Worm (Caenorhabditis elegans) whole organism, L4 larva: Measurements from ENCODE around the gene Y62E10A.13.

Experiments used
- D1046.2 ChIP-seq: fragments of 200-800 bp; sonication (Bioruptor generic); IDR thresholded peaks from 2 replicates; pipeline ENCODE4 v1.3.6; 2022; ENCODE audit warnings: missing genetic modification characterization, missing compliant biosample characterization
- F44E2.7 ChIP-seq: fragments of 200-800 bp; sonication (Bioruptor generic); IDR thresholded peaks from 2 replicates; pipeline ENCODE4 v2.1.2; 2022; ENCODE audit warnings: missing genetic modification characterization, missing compliant biosample characterization
- F49E8.2 ChIP-seq: sonication (generic microtip); optimal IDR thresholded peaks from 2 replicates; lab custom pipeline; 2016; ENCODE audit warnings: missing compliant biosample characterization, mild to moderate bottlenecking, missing genetic modification characterization, borderline replicate concordance
- R02D3.7 ChIP-seq: fragments of 150-350 bp; sonication (generic microtip); optimal IDR thresholded peaks from 3 replicates; lab custom pipeline; 2014; ENCODE audit warnings: missing biosample characterization, missing genetic modification characterization
- T26A8.4 ChIP-seq: fragments of 200-800 bp; sonication (Bioruptor generic); IDR thresholded peaks from 2 replicates; pipeline ENCODE4 v1.3.6; 2022; ENCODE audit warnings: missing genetic modification characterization, missing compliant biosample characterization
- Y105C5A.15 ChIP-seq: fragments of 200-800 bp; sonication (Bioruptor generic); IDR thresholded peaks from 2 replicates; pipeline ENCODE4 v1.3.6; 2022; ENCODE audit warnings: missing genetic modification characterization, missing compliant biosample characterization
- ZK337.2 ChIP-seq: fragments of 200-800 bp; sonication (Bioruptor generic); IDR thresholded peaks from 2 replicates; pipeline ENCODE4 v1.3.6; 2022; ENCODE audit warnings: missing genetic modification reagents, missing genetic modification characterization, missing compliant biosample characterization
- ZK546.5 ChIP-seq, 2 experiments: sonication (generic microtip); optimal IDR thresholded peaks; 2 replicates each; lab custom pipeline; 2017; ENCODE audit warnings: missing biosample characterization in 2 of 2, missing genetic modification characterization in 2 of 2
- ama-1 ChIP-seq: fragments of 150-350 bp; optimal IDR thresholded peaks from 2 replicates; lab custom pipeline; 2014; ENCODE audit warnings: inconsistent platforms, mixed read lengths
- arid-1 ChIP-seq: fragments of 200-800 bp; sonication (Bioruptor generic); conservative IDR thresholded peaks from 2 replicates; pipeline ENCODE4 v1.3.6; 2022; ENCODE audit warnings: missing genetic modification reagents, missing genetic modification characterization, missing compliant biosample characterization
- attf-4 ChIP-seq: sonication (generic microtip); optimal IDR thresholded peaks from 3 replicates; lab custom pipeline; 2017; ENCODE audit warnings: missing biosample characterization, missing genetic modification characterization
- ceh-28 ChIP-seq: fragments of 150-350 bp; optimal IDR thresholded peaks from 2 replicates; lab custom pipeline; 2014; ENCODE audit warnings: missing biosample characterization, missing genetic modification reagents, missing genetic modification characterization
- ceh-44 ChIP-seq: fragments of 200-800 bp; sonication (Bioruptor generic); IDR thresholded peaks from 2 replicates; pipeline ENCODE4 v1.3.6; 2022; ENCODE audit warnings: missing genetic modification reagents, missing genetic modification characterization, missing compliant biosample characterization
- ceh-82 ChIP-seq: sonication (generic microtip); optimal IDR thresholded peaks from 2 replicates; lab custom pipeline; 2017; ENCODE audit warnings: missing biosample characterization, missing genetic modification characterization
- ces-1 ChIP-seq: fragments of 150-350 bp; sonication (generic microtip); optimal IDR thresholded peaks from 4 replicates; lab custom pipeline; 2014; ENCODE audit warnings: missing biosample characterization, missing genetic modification reagents, missing genetic modification characterization
- daf-16 ChIP-seq, 3 experiments: sonication (generic microtip); optimal IDR thresholded peaks; 2 replicates each; lab custom pipeline; 2016 to 2017; ENCODE audit warnings: missing genetic modification characterization in 3 of 3, missing genetic modification reagents in 3 of 3, mild to moderate bottlenecking in 2 of 3, missing compliant biosample characterization in 2 of 3, missing biosample characterization in 1 of 3, moderate library complexity in 1 of 3
- dpl-1 ChIP-seq: fragments of 150-350 bp; optimal IDR thresholded peaks from 2 replicates; lab custom pipeline; 2014; ENCODE audit warnings: missing biosample characterization, missing genetic modification reagents, missing genetic modification characterization
- dve-1 ChIP-seq: sonication (generic microtip); optimal IDR thresholded peaks from 2 replicates; lab custom pipeline; 2017; ENCODE audit warnings: antibody characterized with exemption, mild to moderate bottlenecking, missing genetic modification characterization, missing compliant biosample characterization; ENCODE audit not compliant: insufficient read depth
- egl-43 ChIP-seq: fragments of 200-800 bp; sonication (Bioruptor generic); IDR thresholded peaks from 2 replicates; pipeline ENCODE4 v1.3.6; 2022; ENCODE audit warnings: missing genetic modification reagents, missing genetic modification characterization, missing compliant biosample characterization
- gei-8 ChIP-seq: fragments of 200-800 bp; sonication (Bioruptor generic); optimal IDR thresholded peaks from 2 replicates; lab custom pipeline; 2018; ENCODE audit warnings: mild to moderate bottlenecking, missing genetic modification characterization, missing compliant biosample characterization
- hlh-11 ChIP-seq: fragments of 200-800 bp; sonication (Bioruptor generic); optimal IDR thresholded peaks from 2 replicates; lab custom pipeline; 2018; ENCODE audit warnings: mild to moderate bottlenecking, missing genetic modification characterization, missing compliant biosample characterization
- hlh-30 ChIP-seq: sonication (generic microtip); optimal IDR thresholded peaks from 2 replicates; lab custom pipeline; 2017; ENCODE audit warnings: antibody characterized with exemption, mild to moderate bottlenecking, missing genetic modification characterization, missing compliant biosample characterization; ENCODE audit not compliant: insufficient read depth
- hmg-1.1 ChIP-seq: fragments of 200-800 bp; sonication (Bioruptor generic); IDR thresholded peaks from 2 replicates; pipeline ENCODE4 v1.3.6; 2022; ENCODE audit warnings: missing genetic modification reagents, missing genetic modification characterization, missing compliant biosample characterization
- lin-13 ChIP-seq: fragments of 150-350 bp; optimal IDR thresholded peaks from 2 replicates; lab custom pipeline; 2014; ENCODE audit warnings: missing biosample characterization, missing genetic modification reagents, missing genetic modification characterization
- lin-38 ChIP-seq: fragments of 200-800 bp; sonication (Bioruptor generic); IDR thresholded peaks from 2 replicates; pipeline ENCODE4 v1.3.6; 2022; ENCODE audit warnings: missing genetic modification reagents, missing genetic modification characterization, missing compliant biosample characterization
- lin-39 ChIP-seq: fragments of 150-350 bp; optimal IDR thresholded peaks from 2 replicates; lab custom pipeline; 2014; ENCODE audit warnings: missing biosample characterization, missing genetic modification reagents, missing genetic modification characterization
- lir-3 ChIP-seq: sonication (generic microtip); optimal IDR thresholded peaks from 2 replicates; lab custom pipeline; 2016; ENCODE audit warnings: mild to moderate bottlenecking, missing genetic modification characterization, missing compliant biosample characterization
- lsy-2 ChIP-seq, 2 experiments: fragments of 150-350 bp in 1 of 2; sonication (generic microtip) in 1 of 2; optimal IDR thresholded peaks; 2 replicates each; lab custom pipeline; 2014 to 2017; ENCODE audit warnings: missing biosample characterization in 2 of 2, missing genetic modification characterization in 2 of 2
- madf-5 ChIP-seq, 2 experiments: fragments of 200-800 bp; sonication (Bioruptor generic); IDR thresholded peaks; 2 replicates each; pipeline ENCODE4 v1.3.6; 2022; ENCODE audit warnings: missing compliant biosample characterization in 2 of 2, missing genetic modification characterization in 2 of 2
- mdl-1 ChIP-seq, 2 experiments: fragments of 150-350 bp in 1 of 2; sonication (generic microtip) in 1 of 2; optimal IDR thresholded peaks; 2 replicates each; lab custom pipeline; 2014 to 2017; ENCODE audit warnings: missing biosample characterization in 2 of 2, missing genetic modification characterization in 2 of 2
- nhr-102 ChIP-seq: sonication (generic microtip); optimal IDR thresholded peaks from 2 replicates; lab custom pipeline; 2016; ENCODE audit warnings: mild to moderate bottlenecking, missing genetic modification characterization, moderate library complexity, missing compliant biosample characterization
- nhr-11 ChIP-seq: fragments of 150-350 bp; optimal IDR thresholded peaks from 2 replicates; lab custom pipeline; 2014; ENCODE audit warnings: missing biosample characterization, missing genetic modification characterization
- nhr-25 ChIP-seq: sonication (generic microtip); optimal IDR thresholded peaks from 2 replicates; lab custom pipeline; 2017; ENCODE audit warnings: missing genetic modification characterization, mild to moderate bottlenecking, missing compliant biosample characterization, antibody characterized with exemption, moderate library complexity, borderline replicate concordance; ENCODE audit not compliant: insufficient read depth
- nhr-48 ChIP-seq: sonication (generic microtip); optimal IDR thresholded peaks from 2 replicates; lab custom pipeline; 2016; ENCODE audit warnings: mild to moderate bottlenecking, missing genetic modification characterization, missing compliant biosample characterization
- nhr-6 ChIP-seq: fragments of 150-350 bp; optimal IDR thresholded peaks from 2 replicates; lab custom pipeline; 2014; ENCODE audit warnings: missing biosample characterization, missing genetic modification characterization
- php-3 ChIP-seq: fragments of 200-800 bp; sonication (Bioruptor generic); IDR thresholded peaks from 2 replicates; pipeline ENCODE4 v1.3.6; 2022; ENCODE audit warnings: missing genetic modification reagents, missing genetic modification characterization, missing compliant biosample characterization
- saeg-2 ChIP-seq: fragments of 200-800 bp; sonication (Bioruptor generic); IDR thresholded peaks from 2 replicates; pipeline ENCODE4 v1.3.6; 2022; ENCODE audit warnings: missing genetic modification reagents, missing genetic modification characterization, missing compliant biosample characterization
- sdz-12 ChIP-seq: fragments of 200-800 bp; sonication (Bioruptor generic); optimal IDR thresholded peaks from 2 replicates; lab custom pipeline; 2018; ENCODE audit warnings: mild to moderate bottlenecking, missing genetic modification characterization, missing compliant biosample characterization
- skn-1 ChIP-seq: fragments of 150-350 bp; optimal IDR thresholded peaks from 2 replicates; lab custom pipeline; 2014; ENCODE audit warnings: missing biosample characterization, missing genetic modification characterization
- snpc-1.2 ChIP-seq: fragments of 200-800 bp; sonication (Bioruptor generic); IDR thresholded peaks from 2 replicates; pipeline ENCODE4 v1.3.6; 2022; ENCODE audit warnings: missing genetic modification reagents, missing genetic modification characterization, missing compliant biosample characterization
- spr-1 ChIP-seq: sonication (generic microtip); optimal IDR thresholded peaks from 2 replicates; lab custom pipeline; 2016; ENCODE audit warnings: mild to moderate bottlenecking, missing genetic modification characterization, missing compliant biosample characterization
- spr-3 ChIP-seq: fragments of 200-800 bp; sonication (Bioruptor generic); optimal IDR thresholded peaks from 2 replicates; lab custom pipeline; 2018; ENCODE audit warnings: mild to moderate bottlenecking, missing genetic modification characterization, missing compliant biosample characterization
- tag-97 ChIP-seq: fragments of 200-800 bp; sonication (Bioruptor generic); IDR thresholded peaks from 2 replicates; pipeline ENCODE4 v1.3.6; 2022; ENCODE audit warnings: missing genetic modification characterization, missing compliant biosample characterization
- tra-1 ChIP-seq: fragments of 200-800 bp; sonication (Bioruptor generic); IDR thresholded peaks from 2 replicates; pipeline ENCODE4 v1.3.6; 2022; ENCODE audit warnings: missing genetic modification reagents, missing genetic modification characterization, missing compliant biosample characterization
- unc-39 ChIP-seq: sonication (generic microtip); optimal IDR thresholded peaks from 2 replicates; lab custom pipeline; 2017; ENCODE audit warnings: missing biosample characterization, missing genetic modification characterization
- unc-62 ChIP-seq, 3 experiments: fragments of 150-350 bp in 1 of 3; sonication (generic microtip); optimal IDR thresholded peaks in 2 of 3; peaks in 1 of 3; 1 replicate in 1 of 3; 2 replicates in 2 of 3; lab custom pipeline; 2014 to 2017; ENCODE audit warnings: missing biosample characterization in 3 of 3, missing genetic modification characterization in 3 of 3, missing genetic modification reagents in 3 of 3, missing genotype in 1 of 3
- vab-7 ChIP-seq: fragments of 200-800 bp; sonication (Bioruptor generic); IDR thresholded peaks from 2 replicates; pipeline ENCODE4 v1.3.6; 2022; ENCODE audit warnings: missing genetic modification reagents, missing genetic modification characterization, missing compliant biosample characterization
- zfp-3 ChIP-seq: fragments of 200-800 bp; sonication (Bioruptor generic); conservative IDR thresholded peaks from 2 replicates; pipeline ENCODE4 v1.3.6; 2022; ENCODE audit warnings: missing genetic modification reagents, missing genetic modification characterization, missing compliant biosample characterization
- zip-11 ChIP-seq: fragments of 200-800 bp; sonication (Bioruptor generic); IDR thresholded peaks from 2 replicates; pipeline ENCODE4 v1.3.6; 2022; ENCODE audit warnings: missing genetic modification characterization, missing compliant biosample characterization
- ztf-7 ChIP-seq: fragments of 150-350 bp; optimal IDR thresholded peaks from 2 replicates; lab custom pipeline; 2014; ENCODE audit warnings: missing biosample characterization, missing genetic modification characterization

Y62E10A.13 gene

ce11 chrIV:13396375-13396774 is 2.5 kb downstream of the Y62E10A.13 start (continued):
- TF ChIP-seq unc-62 (GFP tag; optimal IDR thresholded peaks at IDR 0.05 in 1 of 2; lab: Kevin White, UChicago): no peak
- no peak for TF ChIP-seq unc-62 (tag; optimal IDR thresholded peaks at IDR 0.05; lab: Kevin White, UChicago)
- no peak for TF ChIP-seq nhr-6
- no peak for TF ChIP-seq zfp-3 (GFP tag; lab: Robert Waterston, UW)
- TF ChIP-seq nhr-102 (tag; lab: Kevin White, UChicago): peak; percentile 35
- TF ChIP-seq spr-3 (GFP tag; lab: Kevin White, UChicago): no peak
- TF ChIP-seq hlh-30 (tag; lab: Kevin White, UChicago): peak; percentile 64
- TF ChIP-seq spr-1 (tag; lab: Kevin White, UChicago): no peak
- no peak for TF ChIP-seq skn-1 (tag; lab: Kevin White, UChicago)
- no peak for TF ChIP-seq zip-11 (GFP tag; lab: Robert Waterston, UW)
- TF ChIP-seq ama-1 (lab: Kevin White, UChicago): no peak
- no peak for TF ChIP-seq madf-5 (GFP tag; IDR thresholded peaks at IDR 0.05; lab: Robert Waterston, UW)
- TF ChIP-seq D1046.2 (GFP tag; lab: Robert Waterston, UW): no peak
- TF ChIP-seq daf-16 (GFP tag; optimal IDR thresholded peaks at IDR 0.05; lab: Kevin White, UChicago): no peak
- TF ChIP-seq daf-16 (tag; optimal IDR thresholded peaks at IDR 0.05; lab: Kevin White, UChicago): peak; percentile 97
- no peak for TF ChIP-seq saeg-2
- no peak for TF ChIP-seq lin-13 (GFP tag; lab: Kevin White, UChicago)
- TF ChIP-seq hmg-1.1 (GFP tag; lab: Robert Waterston, UW): no peak
- no peak for TF ChIP-seq ceh-44 (GFP tag; lab: Robert Waterston, UW)
- TF ChIP-seq lir-3 (tag; lab: Kevin White, UChicago): no peak
- no peak for TF ChIP-seq gei-8 (GFP tag; lab: Kevin White, UChicago)
- TF ChIP-seq unc-39 (tag; lab: Kevin White, UChicago): no peak
- TF ChIP-seq arid-1 (GFP tag; lab: Robert Waterston, UW): no peak
- peak; percentile 52; the same call in 1 of the 2 replicates for TF ChIP-seq php-3 (GFP tag; lab: Robert Waterston, UW)
- no peak for TF ChIP-seq F44E2.7 (GFP tag; lab: Robert Waterston, UW)
- TF ChIP-seq lin-39 (tag; lab: Kevin White, UChicago): no peak
- TF ChIP-seq F49E8.2 (tag; lab: Kevin White, UChicago): no peak
- no peak for TF ChIP-seq ceh-82
- TF ChIP-seq lsy-2 (tag; optimal IDR thresholded peaks at IDR 0.05; lab: Kevin White, UChicago): peak in 1 of 2 experiments; percentile 16
- peak; percentile 21 for TF ChIP-seq ztf-7 (tag; lab: Kevin White, UChicago)
- TF ChIP-seq mdl-1 (tag; optimal IDR thresholded peaks at IDR 0.05; lab: Kevin White, UChicago): peak in 1 of 2 experiments; percentile 32
- peak; percentile 65 for TF ChIP-seq hlh-11 (tag; lab: Kevin White, UChicago)
- no peak for TF ChIP-seq snpc-1.2
- no peak for TF ChIP-seq Y105C5A.15
- no peak for TF ChIP-seq egl-43
- TF ChIP-seq ZK337.2 (GFP tag; lab: Robert Waterston, UW): no peak
- TF ChIP-seq attf-4: no peak
- TF ChIP-seq R02D3.7 (tag; lab: Kevin White, UChicago): no peak
- TF ChIP-seq vab-7 (GFP tag; lab: Robert Waterston, UW): no peak
- TF ChIP-seq T26A8.4 (GFP tag; lab: Robert Waterston, UW): no peak
- TF ChIP-seq sdz-12 (GFP tag; lab: Kevin White, UChicago): no peak
- peak; percentile 61 for TF ChIP-seq nhr-48
- TF ChIP-seq nhr-25 (tag; lab: Kevin White, UChicago): no peak
- TF ChIP-seq nhr-11 (tag; lab: Kevin White, UChicago): no peak
- TF ChIP-seq ZK546.5 (tag; optimal IDR thresholded peaks at IDR 0.05; lab: Kevin White, UChicago): no peak
- TF ChIP-seq lin-38: no peak
- no peak for TF ChIP-seq tra-1 (GFP tag; lab: Robert Waterston, UW)
- peak; percentile 77 for TF ChIP-seq dve-1 (tag; lab: Kevin White, UChicago)
- TF ChIP-seq ceh-28 (tag; lab: Kevin White, UChicago): no peak
- no peak for TF ChIP-seq tag-97 (GFP tag; lab: Robert Waterston, UW)
- TF ChIP-seq ces-1 (GFP tag; lab: Kevin White, UChicago): no peak
- TF ChIP-seq dpl-1 (GFP tag; lab: Kevin White, UChicago): no peak
